Fruit fly (Drosophila melanogaster) S2 (cell line): Measurements from ENCODE around the gene CG10226.
A peak's percentile ranks its signal among the peaks of the same experiment; 100 is the strongest.

Source experiments
- CG8478 ChIP-seq: fragments of >200 bp; optimal IDR thresholded peaks from 2 replicates; lab custom pipeline; 2018
- CTCF ChIP-seq, 2 experiments: fragments of >200 bp; optimal IDR thresholded peaks; 2 replicates each; lab custom pipeline; 2018

CG10226 gene

DNA sequence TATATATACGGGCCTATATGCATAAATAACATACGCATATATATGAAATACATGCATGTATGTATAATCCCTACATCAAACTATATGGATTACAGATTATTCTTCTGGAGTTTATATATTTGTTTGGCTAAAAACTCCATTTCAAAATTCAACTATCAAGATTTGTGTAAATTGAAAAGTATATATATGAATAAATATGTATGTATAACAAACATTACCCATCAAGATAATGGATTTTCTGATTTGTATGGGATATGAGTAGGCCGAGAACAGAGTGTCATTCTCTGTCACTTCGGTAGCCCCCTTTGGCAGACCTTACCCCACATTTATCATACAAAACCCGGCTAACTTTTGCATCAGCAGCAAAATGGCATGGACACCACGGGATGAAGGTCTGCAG, 39.7 kb downstream of the CG10226 start, which contains the start of gene CG8219:
Gene CG8219, plus strand, starts transcription at position 301 of the 400 bp plus-strand sequence.
- TF ChIP-seq CTCF (optimal IDR thresholded peaks at IDR 0.05; lab: Kevin White, UChicago) (no peak), CG8478 (lab: Kevin White, UChicago) (no peak)

DNA sequence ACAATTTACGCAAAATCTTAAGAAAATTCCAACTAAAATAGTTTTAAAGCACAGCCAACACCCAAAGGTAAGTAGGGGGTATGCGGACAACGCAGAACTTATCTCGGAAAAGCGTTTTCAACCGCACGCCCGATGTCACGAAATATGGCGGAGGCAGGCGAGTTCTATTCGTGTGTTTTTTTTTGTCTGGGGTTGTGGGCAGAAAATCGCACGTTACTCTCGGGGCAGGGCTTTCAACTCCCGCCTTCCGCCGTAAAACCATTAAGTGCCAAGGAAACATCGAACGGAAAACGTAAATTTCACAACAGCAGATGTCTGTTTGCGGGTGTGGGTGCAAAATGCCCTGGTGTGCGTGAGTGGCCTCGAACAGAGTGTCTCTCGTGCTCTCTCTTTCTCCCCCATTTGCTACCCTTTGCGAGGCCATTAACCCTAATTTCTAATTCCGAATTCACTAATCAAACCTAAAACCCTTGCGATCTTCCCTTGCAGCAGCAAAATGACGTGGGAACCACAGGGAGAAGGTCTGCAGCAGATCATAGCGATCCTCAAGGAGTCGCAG, 46.2 kb downstream of the CG10226 start:
- TF ChIP-seq CG8478 (lab: Kevin White, UChicago) (no peak), CTCF (optimal IDR thresholded peaks at IDR 0.05; lab: Kevin White, UChicago) (no peak)

DNA sequence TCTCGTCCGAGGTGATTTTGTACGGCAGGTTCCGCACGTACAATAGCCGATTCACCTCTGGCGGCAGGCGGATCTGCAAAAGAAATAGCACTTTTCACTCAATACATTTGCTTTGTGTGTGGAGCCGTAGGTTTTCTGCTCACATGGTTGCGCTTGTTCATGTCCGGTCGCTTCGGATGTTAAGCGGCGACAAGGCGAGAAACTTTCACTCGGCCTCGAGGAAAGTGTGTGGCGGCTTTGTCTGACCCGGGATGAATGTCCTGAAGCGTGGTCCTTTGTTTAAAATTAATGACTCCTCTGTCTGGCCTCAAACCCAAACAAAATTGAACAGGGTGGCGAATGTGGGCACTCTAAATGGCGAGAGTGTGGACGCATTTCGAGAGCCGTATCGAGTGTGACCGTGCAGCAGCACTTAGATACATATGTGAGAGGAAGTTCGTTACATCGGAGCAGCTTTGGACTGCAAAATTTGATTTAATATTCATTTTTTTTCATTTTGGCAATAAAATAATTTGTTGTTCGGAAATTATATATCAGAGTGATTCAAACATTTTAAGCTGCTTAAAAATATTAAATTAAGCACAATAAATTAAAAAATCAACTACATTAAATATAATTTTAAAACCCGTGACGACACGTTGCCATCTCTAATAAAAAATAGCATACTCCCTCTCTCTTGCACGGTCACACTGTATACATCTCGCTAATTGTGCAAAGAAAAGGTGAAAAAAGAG, 46.9 kb downstream of the CG10226 start, which contains the start of the genes Sf3b6 and Tnpo:
Gene Sf3b6, minus strand, starts transcription at position 358 of the 734 bp plus-strand sequence.
Gene Tnpo, plus strand, starts transcription at position 659 of the 734 bp plus-strand sequence.
- peak in 1 of 2 experiments; percentile 4 for TF ChIP-seq CTCF (optimal IDR thresholded peaks at IDR 0.05; lab: Kevin White, UChicago)
- TF ChIP-seq CG8478 (lab: Kevin White, UChicago) = no peak

DNA sequence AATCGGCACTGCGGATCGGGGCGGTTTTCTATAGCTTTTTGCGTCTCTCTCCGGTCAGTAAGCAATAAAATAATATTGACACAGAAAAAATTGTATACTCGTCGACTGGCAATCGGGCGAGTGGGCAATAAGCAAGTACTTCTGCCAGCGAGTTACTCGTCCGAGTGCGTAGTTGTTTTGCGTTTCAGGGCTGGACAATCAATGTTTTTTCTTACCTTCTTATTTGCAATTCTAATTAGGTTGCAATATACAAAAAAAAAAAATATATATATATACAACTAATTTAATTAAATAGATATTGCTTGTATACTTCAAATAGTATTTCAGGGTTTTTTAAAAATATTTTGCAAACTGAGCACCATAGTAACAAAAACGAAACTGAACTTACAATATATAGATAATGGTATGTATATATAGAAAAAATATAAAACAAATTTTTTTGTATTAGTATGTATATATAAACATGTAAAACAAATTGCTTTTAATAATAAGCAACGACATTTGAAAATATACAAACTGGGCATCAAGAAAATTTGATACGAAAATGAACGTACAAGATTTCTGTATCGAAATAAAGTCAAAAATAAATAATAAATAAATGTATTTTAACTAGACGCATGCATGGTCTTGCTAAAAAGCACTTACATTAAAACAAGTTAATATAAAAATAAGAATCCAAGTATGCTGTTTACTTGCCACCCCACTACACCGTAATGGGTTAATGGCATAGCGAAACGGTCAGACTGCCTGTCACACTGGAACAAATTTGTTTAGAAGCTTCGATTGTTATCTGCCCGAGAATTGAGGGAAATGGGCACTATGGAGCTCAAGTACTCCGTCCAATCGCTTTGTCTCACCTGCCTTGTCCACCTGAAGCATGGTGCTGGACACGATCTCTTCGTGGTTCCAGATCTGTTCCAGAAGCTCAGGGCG, 50.6 kb downstream of the CG10226 start, which contains the start of the genes D19A and CG7386:
Gene D19A, minus strand, starts transcription at position 129 of the 933 bp plus-strand sequence.
Gene CG7386, plus strand, starts transcription at position 751 of the 933 bp plus-strand sequence.
- TF ChIP-seq CTCF (optimal IDR thresholded peaks at IDR 0.05; lab: Kevin White, UChicago) = no peak
- TF ChIP-seq CG8478 (lab: Kevin White, UChicago) = no peak

DNA sequence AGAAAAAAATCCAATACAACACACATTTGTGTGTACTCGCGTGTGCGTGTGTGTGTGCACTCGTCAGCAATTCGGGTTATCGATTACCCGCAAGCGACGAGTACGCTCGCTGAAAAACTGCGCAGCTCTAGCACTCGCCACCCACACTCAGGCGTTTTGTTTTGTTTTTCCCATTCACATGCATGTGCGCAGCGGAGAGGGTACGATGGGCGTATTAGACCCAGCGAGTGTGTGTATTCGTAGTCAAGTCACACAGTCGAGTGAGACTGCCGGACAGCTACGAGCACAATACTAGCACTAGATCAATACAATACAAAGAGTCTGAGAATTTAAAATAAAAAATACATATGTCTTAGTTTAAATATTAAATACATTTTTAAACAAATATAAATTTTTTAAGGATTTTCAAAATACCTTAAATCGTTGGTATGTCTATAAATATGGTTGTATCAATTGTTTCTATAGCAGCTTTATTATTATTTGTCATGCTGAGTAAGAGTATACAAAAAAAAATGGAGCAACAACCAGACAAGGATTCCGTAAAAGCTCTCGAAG, 54.9 kb downstream of the CG10226 start, which contains the start of the genes D19B and CG43293:
Gene D19B, minus strand, starts transcription at position 37 of the 555 bp plus-strand sequence.
Gene CG43293, plus strand, starts transcription at position 306 of the 555 bp plus-strand sequence.
- TF ChIP-seq CG8478 (lab: Kevin White, UChicago) (no peak), CTCF (optimal IDR thresholded peaks at IDR 0.05; lab: Kevin White, UChicago) (peak; percentile 30 to 53)
